Fruit fly (Drosophila melanogaster): Measurements from ENCODE around the gene Tsp.

Gene Tsp

DNA sequence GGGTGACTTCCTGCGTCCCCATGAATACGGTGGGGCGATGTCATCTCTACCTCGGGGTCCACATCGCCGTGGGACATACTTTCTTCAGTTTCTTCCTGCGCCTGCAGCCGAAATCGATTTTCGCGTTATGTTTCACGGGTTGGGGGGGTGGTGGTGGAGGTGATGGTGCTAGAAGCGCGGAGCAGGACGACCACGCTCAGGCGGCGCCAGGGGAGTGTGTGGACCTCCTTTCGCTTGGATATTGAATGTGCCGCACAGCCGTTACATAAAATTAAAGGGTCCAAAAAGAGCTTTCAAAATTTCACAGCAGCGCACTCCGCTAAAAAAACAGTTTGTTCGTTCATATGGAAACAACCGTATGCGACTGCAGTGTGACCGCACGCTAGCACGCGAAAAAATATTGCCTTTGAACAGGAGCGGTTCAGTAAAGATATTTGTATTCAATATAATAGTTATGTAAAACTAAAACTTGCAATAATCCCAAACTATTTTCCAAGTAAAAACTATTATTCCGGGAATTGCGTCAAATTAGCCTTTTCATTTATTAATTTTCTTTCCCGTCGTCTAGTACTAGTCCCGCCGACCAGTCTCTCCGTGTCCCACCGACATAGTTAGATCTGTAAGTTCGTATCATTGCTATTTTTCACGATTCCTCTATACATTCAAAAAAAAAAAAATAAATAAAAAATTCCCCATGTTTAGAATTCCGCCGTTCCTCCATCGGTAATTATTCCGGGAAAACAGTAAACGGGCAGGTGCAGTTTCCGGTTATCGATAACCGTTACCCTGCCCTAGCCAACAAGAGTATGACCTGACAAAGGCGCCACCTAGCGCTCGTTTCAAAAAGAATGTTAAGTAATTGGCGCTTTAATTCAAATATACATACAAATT is 24.6 kb downstream of the Tsp start, which contains the start of gene Nhe3 (continued):
- TF ChIP-seq CG11085 (GFP tag; IDR thresholded peaks at IDR 0.05) (peak; percentile 71), CG10959 (GFP tag; IDR thresholded peaks at IDR 0.05) (peak; percentile 68), yki (optimal IDR thresholded peaks at IDR 0.05) (no peak), CG11560 (tag; IDR thresholded peaks at IDR 0.05) (peak; percentile 68; the same call in 2 of the 3 replicates), her (GFP tag; optimal IDR thresholded peaks at IDR 0.05) (peak; percentile 37), hkb (optimal IDR thresholded peaks at IDR 0.05) (peak; percentile 34), hkb (GFP tag; IDR thresholded peaks at IDR 0.05) (peak; percentile 82), Sox102F (GFP tag; optimal IDR thresholded peaks at IDR 0.05) (no peak), vnd (GFP tag; IDR thresholded peaks at IDR 0.05; ENCODE audit: partially characterized antibody) (no peak; the same call in 2 of the 3 replicates), CG8924 (tag; optimal IDR thresholded peaks at IDR 0.05) (peak; percentile 77), CG12155 (GFP tag; optimal IDR thresholded peaks at IDR 0.05) (peak; percentile 79), org-1 (GFP tag; optimal IDR thresholded peaks at IDR 0.05) (peak; percentile 44), Doc3 (GFP tag; IDR thresholded peaks at IDR 0.05; ENCODE audit: partially characterized antibody) (no peak; the same call in 2 of the 3 replicates), Gug (GFP tag; IDR thresholded peaks at IDR 0.05) (peak; percentile 74), CG5245 (GFP tag; optimal IDR thresholded peaks at IDR 0.05) (peak; percentile 66), lilli (GFP tag; optimal IDR thresholded peaks at IDR 0.05) (peak; percentile 90), Hmr (GFP tag; optimal IDR thresholded peaks at IDR 0.05) (peak; percentile 53), CkIIα-i1 (GFP tag; IDR thresholded peaks at IDR 0.05) (no peak), MTF-1 (GFP tag; optimal IDR thresholded peaks at IDR 0.05; ENCODE audit: borderline replicate concordance) (peak; percentile 14), Atf-2 (GFP tag; optimal IDR thresholded peaks at IDR 0.05) (peak; percentile 72), Chrac-16 (GFP tag; optimal IDR thresholded peaks at IDR 0.05) (peak; percentile 80), CG13775 (GFP tag; optimal IDR thresholded peaks at IDR 0.05) (peak; percentile 76), MESR4 (GFP tag; optimal IDR thresholded peaks at IDR 0.05) (peak; percentile 75), Abd-B (GFP tag; optimal IDR thresholded peaks at IDR 0.05) (peak; percentile 74), CG10321 (GFP tag; IDR thresholded peaks at IDR 0.05) (peak; percentile 40; the same call in 1 of the 2 replicates), CG11456 (GFP tag; IDR thresholded peaks at IDR 0.05) (peak; percentile 87), CG17186 (GFP tag; optimal IDR thresholded peaks at IDR 0.05) (peak; percentile 30), nerfin-1 (tag; optimal IDR thresholded peaks at IDR 0.05) (peak; percentile 60), crp (GFP tag; optimal IDR thresholded peaks at IDR 0.05) (peak; percentile 8 to 72), CG10366 (GFP tag; IDR thresholded peaks at IDR 0.05) (peak; percentile 80), CG1024 (GFP tag; IDR thresholded peaks at IDR 0.05) (peak; percentile 68; the same call in 1 of the 2 replicates), hth (optimal IDR thresholded peaks at IDR 0.05) (no peak), lab (GFP tag; optimal IDR thresholded peaks at IDR 0.05) (no peak), CG17612 (GFP tag; IDR thresholded peaks at IDR 0.05) (peak; percentile 59; the same call in 1 of the 2 replicates), CG4424 (GFP tag; optimal IDR thresholded peaks at IDR 0.05) (peak; percentile 81), br (optimal IDR thresholded peaks at IDR 0.05) (no peak), dpn (GFP tag; optimal IDR thresholded peaks at IDR 0.05) (peak; percentile 75 to 85), CG8359 (GFP tag; optimal IDR thresholded peaks at IDR 0.05; ENCODE audit: borderline replicate concordance) (peak; percentile 24), Ssrp (tag; optimal IDR thresholded peaks at IDR 0.05) (peak; percentile 84), sens-2 (GFP tag; IDR thresholded peaks at IDR 0.05) (peak; percentile 60; the same call in 1 of the 2 replicates), Side (GFP tag; optimal IDR thresholded peaks at IDR 0.05) (peak; percentile 69), CG14860 (GFP tag; IDR thresholded peaks at IDR 0.05; ENCODE audit: partially characterized antibody) (peak; percentile 52; the same call in 2 of the 3 replicates), nmo (GFP tag; optimal IDR thresholded peaks at IDR 0.05) (peak; percentile 84), pb (GFP tag; optimal IDR thresholded peaks at IDR 0.05) (peak; percentile 63), sc (optimal IDR thresholded peaks at IDR 0.05) (no peak), sc (GFP tag; optimal IDR thresholded peaks at IDR 0.05) (peak; percentile 57), salm (tag; optimal IDR thresholded peaks at IDR 0.05) (peak; percentile 74), bsh (GFP tag; optimal IDR thresholded peaks at IDR 0.05) (peak; percentile 35 to 76), phol (tag; optimal IDR thresholded peaks at IDR 0.05) (peak; percentile 81)
